Worm (Caenorhabditis elegans): ENCODE data around the gene rpt-3.

- TF ChIP-seq cog-1 (tag; optimal IDR thresholded peaks at IDR 0.05), result no peak
- no peak for TF ChIP-seq ref-1 (GFP tag; conservative IDR thresholded peaks at IDR 0.05)
- TF ChIP-seq ztf-23 (GFP tag; IDR thresholded peaks at IDR 0.05), result no peak
- no peak for TF ChIP-seq ztf-29 (GFP tag; IDR thresholded peaks at IDR 0.05)
- no peak for TF ChIP-seq tab-1 (GFP tag; IDR thresholded peaks at IDR 0.05)
- TF ChIP-seq flt-1 (GFP tag; IDR thresholded peaks at IDR 0.05), result no peak
Observed at ce11 chrIII:6519949-6520348, 30.4 kb downstream of the rpt-3 start, which contains the start of gene C09E7.10.

Data from whole organism, midembryonic.